Worm (Caenorhabditis elegans) whole organism, late embryonic: Measurements from ENCODE around the gene sdhd-1.

Source experiments
- C08G9.2 ChIP-seq: sonication (generic microtip); optimal IDR thresholded peaks from 2 replicates; lab custom pipeline; 2016; ENCODE audit warnings: mild to moderate bottlenecking, missing genetic modification characterization, moderate library complexity, missing compliant biosample characterization
- elt-4 ChIP-seq: sonication (generic microtip); optimal IDR thresholded peaks from 2 replicates; lab custom pipeline; 2016; ENCODE audit warnings: missing genetic modification characterization, missing compliant biosample characterization
- pqm-1 ChIP-seq: sonication (generic microtip); optimal IDR thresholded peaks from 2 replicates; lab custom pipeline; 2016; ENCODE audit warnings: missing genetic modification characterization, missing compliant biosample characterization
- unc-3 ChIP-seq, 2 experiments: fragments of 200-800 bp in 1 of 2; sonication (Bioruptor generic) in 1 of 2; sonication (generic microtip) in 1 of 2; conservative IDR thresholded peaks in 1 of 2; optimal IDR thresholded peaks in 1 of 2; 2 replicates each; pipeline versions ENCODE4 v1.3.6 to Lab custom; 2016 to 2022; ENCODE audit warnings: missing compliant biosample characterization in 2 of 2, missing genetic modification characterization in 2 of 2, missing genetic modification reagents in 1 of 2
- unc-42 ChIP-seq: sonication (generic microtip); optimal IDR thresholded peaks from 2 replicates; lab custom pipeline; 2016; ENCODE audit warnings: missing genotype, missing genetic modification characterization, missing compliant biosample characterization
- unc-86 ChIP-seq: sonication (generic microtip); optimal IDR thresholded peaks from 2 replicates; lab custom pipeline; 2016; ENCODE audit warnings: missing genetic modification characterization, missing compliant biosample characterization

DNA sequence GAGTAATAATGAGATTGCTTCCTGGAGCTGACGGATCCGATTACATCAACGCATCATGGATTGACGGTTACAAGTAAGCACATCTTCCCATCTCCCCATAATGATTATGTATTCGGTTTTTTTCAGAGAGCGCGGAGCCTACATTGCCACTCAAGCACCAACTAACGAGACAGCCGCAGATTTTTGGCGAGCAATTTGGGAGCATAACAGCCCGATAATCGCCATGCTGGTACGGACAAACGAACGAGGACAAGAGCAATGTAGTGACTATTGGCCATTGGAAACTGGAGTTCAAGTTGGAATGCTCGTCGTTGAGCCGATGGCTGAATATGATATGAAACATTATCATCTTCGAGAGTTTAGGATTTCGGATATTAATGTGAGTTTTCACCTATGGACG, 38.8 kb downstream of the sdhd-1 start:
- TF ChIP-seq C08G9.2 (tag; lab: Kevin White, UChicago): no peak
- no peak for TF ChIP-seq unc-42 (tag; lab: Kevin White, UChicago)
- TF ChIP-seq unc-3 (GFP tag; conservative IDR thresholded peaks at IDR 0.05; lab: Robert Waterston, UW): no peak
- no peak for TF ChIP-seq unc-3 (tag; optimal IDR thresholded peaks at IDR 0.05; lab: Kevin White, UChicago)
- TF ChIP-seq unc-86 (tag; lab: Kevin White, UChicago): no peak
- TF ChIP-seq pqm-1 (tag; lab: Kevin White, UChicago): no peak
- TF ChIP-seq elt-4 (tag; lab: Kevin White, UChicago): no peak
